Worm (Caenorhabditis elegans) whole organism, L4/young adult: ENCODE data around the gene rev-1.

Experiments
- W03F9.2 ChIP-seq: fragments of 150-350 bp; optimal IDR thresholded peaks from 2 replicates; lab custom pipeline; 2014; ENCODE audit warnings: missing biosample characterization, missing genetic modification characterization
- dao-5 ChIP-seq: sonication (generic microtip); optimal IDR thresholded peaks from 2 replicates; lab custom pipeline; 2016; ENCODE audit warnings: missing genotype, missing genetic modification characterization, moderate library complexity, missing compliant biosample characterization
- him-1 ChIP-seq: sonication (generic microtip); optimal IDR thresholded peaks from 2 replicates; lab custom pipeline; 2016; ENCODE audit warnings: missing genotype, missing genetic modification reagents, missing genetic modification characterization, missing compliant biosample characterization

rev-1 gene

ce11 chrII:7900762-7901161, 340 bp downstream of the rev-1 start:
- TF ChIP-seq W03F9.2 (tag; lab: Kevin White, UChicago) (no peak), dao-5 (tag; lab: Kevin White, UChicago) (no peak), him-1 (no peak)

ce11 chrII:7901990-7902389, 1.6 kb downstream of the rev-1 start:
- TF ChIP-seq dao-5 (tag; lab: Kevin White, UChicago) (no peak), W03F9.2 (tag; lab: Kevin White, UChicago) (no peak), him-1 (no peak)

- no peak for TF ChIP-seq dao-5 (tag; lab: Kevin White, UChicago)
- TF ChIP-seq him-1 = no peak
- TF ChIP-seq W03F9.2 (tag; lab: Kevin White, UChicago) = no peak
Observed at ce11 chrII:7907539-7907997, 7.1 kb downstream of the rev-1 start, which contains the start of gene best-23. TSS of gene best-23 (minus strand) at chrII:7907589.

DNA sequence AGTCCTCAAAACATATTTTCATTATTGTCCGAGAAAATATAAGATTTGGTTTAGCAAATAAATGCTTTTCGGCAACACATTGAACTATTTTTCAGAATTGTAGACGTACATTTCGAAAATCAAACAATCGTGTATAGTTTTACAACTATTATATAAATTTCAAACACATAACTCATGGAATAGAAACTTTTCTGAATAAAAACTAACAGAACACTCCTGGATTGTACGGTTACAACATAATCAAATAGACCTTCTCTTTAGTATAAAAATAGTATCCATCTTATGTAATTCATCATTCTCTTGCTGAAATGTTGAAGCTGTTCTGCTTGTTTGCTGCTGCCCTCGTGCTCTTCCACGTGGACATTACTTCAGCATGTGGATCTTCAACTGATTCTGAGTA, 10.6 kb downstream of the rev-1 start, which contains the start of gene ZK675.4:
TSS of gene ZK675.4 (plus strand) at position 301 of the 400 bp plus-strand sequence.
- TF ChIP-seq him-1 (no peak), dao-5 (tag; lab: Kevin White, UChicago) (no peak), W03F9.2 (tag; lab: Kevin White, UChicago) (no peak)

DNA sequence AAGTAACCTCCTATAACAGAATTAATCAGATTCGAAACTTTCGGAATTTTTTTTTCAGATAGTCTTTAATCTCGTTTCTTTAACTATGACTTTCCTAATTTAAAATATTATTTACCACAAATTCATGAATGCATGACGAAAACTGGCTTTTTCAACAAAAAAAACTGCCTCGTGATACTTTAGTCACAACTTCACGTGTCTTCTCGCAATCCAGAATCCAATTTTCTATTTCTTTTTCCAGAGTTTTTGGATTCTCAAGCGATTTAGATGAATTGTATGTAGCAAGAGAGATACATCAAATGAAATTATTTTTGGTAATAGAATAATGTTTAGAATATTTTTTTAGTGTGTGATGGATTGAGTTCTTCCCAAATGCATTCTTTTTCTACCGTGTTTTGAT, 19.8 kb downstream of the rev-1 start:
- TF ChIP-seq dao-5 (tag; lab: Kevin White, UChicago) = no peak
- no peak for TF ChIP-seq him-1
- no peak for TF ChIP-seq W03F9.2 (tag; lab: Kevin White, UChicago)

- TF ChIP-seq W03F9.2 (tag; lab: Kevin White, UChicago) = no peak
- TF ChIP-seq him-1 = no peak
- no peak for TF ChIP-seq dao-5 (tag; lab: Kevin White, UChicago)
Observed at ce11 chrII:7921155-7921554, 20.7 kb downstream of the rev-1 start.

- TF ChIP-seq W03F9.2 (tag; lab: Kevin White, UChicago) = no peak
- no peak for TF ChIP-seq him-1
- TF ChIP-seq dao-5 (tag; lab: Kevin White, UChicago) = no peak
Observed at ce11 chrII:7928600-7928999, 28.2 kb downstream of the rev-1 start, which contains the start of gene spv-1. TSS of gene spv-1 (minus strand) at chrII:7928700.

- TF ChIP-seq dao-5 (tag; lab: Kevin White, UChicago) (no peak), W03F9.2 (tag; lab: Kevin White, UChicago) (no peak), him-1 (no peak)
Observed at ce11 chrII:7930671-7931070, 30.2 kb downstream of the rev-1 start.

DNA sequence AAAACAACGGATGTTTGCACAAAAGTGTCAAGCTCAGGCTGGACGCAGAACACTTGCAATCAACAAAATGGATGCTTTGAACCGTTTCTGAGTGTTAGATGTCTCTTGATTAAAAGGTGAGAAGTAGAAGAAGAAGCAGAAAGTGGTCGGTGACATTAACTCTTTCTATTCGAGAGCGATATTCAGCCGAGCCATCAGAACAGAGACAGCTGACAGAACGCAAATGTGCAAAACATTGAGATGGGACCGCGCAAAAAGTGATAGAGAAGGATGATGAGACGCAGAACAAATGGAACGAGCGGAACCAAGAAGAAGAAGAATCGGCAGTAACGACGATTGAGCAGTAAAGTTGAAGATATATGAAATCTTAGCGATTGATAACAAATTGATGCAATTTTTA, 35.2 kb downstream of the rev-1 start:
- TF ChIP-seq him-1 = no peak
- TF ChIP-seq W03F9.2 (tag; lab: Kevin White, UChicago) = no peak
- no peak for TF ChIP-seq dao-5 (tag; lab: Kevin White, UChicago)

- TF ChIP-seq dao-5 (tag; lab: Kevin White, UChicago) (no peak), W03F9.2 (tag; lab: Kevin White, UChicago) (no peak), him-1 (no peak)
Observed at ce11 chrII:7938078-7938477, 37.7 kb downstream of the rev-1 start, which contains the start of gene ZK669.2. TSS of gene ZK669.2 (minus strand) at chrII:7938178.

ce11 chrII:7940848-7941247, 40.4 kb downstream of the rev-1 start, which contains the start of gene ZK669.3:
TSS of gene ZK669.3 (plus strand) at chrII:7941148.
- TF ChIP-seq him-1 = no peak
- TF ChIP-seq dao-5 (tag; lab: Kevin White, UChicago) = no peak
- no peak for TF ChIP-seq W03F9.2 (tag; lab: Kevin White, UChicago)

- TF ChIP-seq W03F9.2 (tag; lab: Kevin White, UChicago) (no peak), him-1 (no peak), dao-5 (tag; lab: Kevin White, UChicago) (no peak)
Observed at ce11 chrII:7944333-7944744, 43.9 kb downstream of the rev-1 start.

DNA sequence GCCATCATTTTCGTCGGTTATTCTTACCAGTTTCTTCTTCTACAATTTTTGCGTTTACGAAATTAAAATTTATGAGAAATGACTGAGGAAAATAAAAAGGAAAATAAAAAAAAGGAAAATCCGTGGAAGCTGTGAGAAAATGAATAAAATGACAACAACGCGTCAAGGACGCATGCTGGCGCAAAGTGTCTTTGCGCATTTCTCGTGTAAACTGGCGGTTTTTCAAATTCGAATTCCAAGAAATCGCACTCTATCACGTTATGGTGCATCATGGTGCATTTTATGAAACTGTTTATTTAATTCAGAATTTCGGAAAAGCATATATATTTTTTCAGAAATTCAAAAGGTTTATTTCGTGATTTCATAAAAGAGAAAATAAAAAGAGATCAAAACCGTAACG, 44.7 kb downstream of the rev-1 start, which contains the start of gene dbt-1:
TSS of gene dbt-1 (minus strand) at position 39 of the 400 bp plus-strand sequence.
- TF ChIP-seq dao-5 (tag; lab: Kevin White, UChicago) = no peak
- TF ChIP-seq him-1 = peak; percentile 43
- peak; percentile 75 for TF ChIP-seq W03F9.2 (tag; lab: Kevin White, UChicago)

ce11 chrII:7946830-7947425, 46.5 kb downstream of the rev-1 start, which contains the start of gene ZK669.5:
TSS of gene ZK669.5 (minus strand) at chrII:7946880.
- TF ChIP-seq him-1 = no peak
- no peak for TF ChIP-seq dao-5 (tag; lab: Kevin White, UChicago)

ce11 chrII:7948278-7948677, 47.9 kb downstream of the rev-1 start:
- TF ChIP-seq him-1 (no peak), dao-5 (tag; lab: Kevin White, UChicago) (no peak)
